Fruit fly (Drosophila melanogaster) whole organism, embryonic: ENCODE results near the gene Tbcd.

Source experiments
- Abd-B ChIP-seq: fragments of 200-800 bp; sonication (Bioruptor generic); optimal IDR thresholded peaks from 2 replicates; lab custom pipeline; 2018; ENCODE audit warnings: missing biosample characterization, mild to moderate bottlenecking, missing genetic modification characterization, moderate library complexity
- Aef1 ChIP-seq: fragments of 200-800 bp; sonication (Bioruptor generic); IDR thresholded peaks from 3 replicates; pipeline ENCODE4 v1.3.6; 2022; ENCODE audit warnings: missing biosample characterization, missing genetic modification characterization
- CG10267 ChIP-seq: fragments of 200-800 bp; sonication (Bioruptor generic); optimal IDR thresholded peaks from 2 replicates; lab custom pipeline; 2018; ENCODE audit warnings: missing biosample characterization, mild to moderate bottlenecking, missing genetic modification characterization, moderate library complexity
- CG16779 ChIP-seq: fragments of 200-800 bp; sonication (Bioruptor generic); IDR thresholded peaks from 2 replicates; pipeline ENCODE4 v1.3.6; 2022; ENCODE audit warnings: missing biosample characterization, missing genetic modification characterization
- CG17359 ChIP-seq: fragments of 200-800 bp; sonication (Bioruptor generic); optimal IDR thresholded peaks from 3 replicates; lab custom pipeline; 2018; ENCODE audit warnings: missing biosample characterization, mild to moderate bottlenecking, missing genetic modification characterization, moderate library complexity
- CG17568 ChIP-seq: fragments of 200-800 bp; sonication (Bioruptor generic); optimal IDR thresholded peaks from 2 replicates; lab custom pipeline; 2018; ENCODE audit warnings: missing biosample characterization, mild to moderate bottlenecking, missing genetic modification characterization, moderate library complexity
- CG1792 ChIP-seq: fragments of 200-800 bp; sonication (Bioruptor generic); optimal IDR thresholded peaks from 2 replicates; lab custom pipeline; 2016; ENCODE audit warnings: missing biosample characterization, missing genetic modification characterization
- CG1832 ChIP-seq: fragments of 200-800 bp; sonication (Bioruptor generic); optimal IDR thresholded peaks from 2 replicates; lab custom pipeline; 2017; ENCODE audit warnings: missing biosample characterization, mild to moderate bottlenecking, missing genetic modification characterization, inconsistent platforms
- CG18764 ChIP-seq: fragments of 200-800 bp; sonication (Bioruptor generic); optimal IDR thresholded peaks from 3 replicates; lab custom pipeline; 2016; ENCODE audit warnings: missing biosample characterization, missing genetic modification characterization
- CG2678 ChIP-seq: fragments of 200-800 bp; sonication (Bioruptor generic); optimal IDR thresholded peaks from 3 replicates; lab custom pipeline; 2019; ENCODE audit warnings: missing biosample characterization, mild to moderate bottlenecking, missing genetic modification characterization, moderate library complexity
- CG31388 ChIP-seq: fragments of 200-800 bp; sonication (Bioruptor generic); optimal IDR thresholded peaks from 2 replicates; lab custom pipeline; 2016; ENCODE audit warnings: missing biosample characterization, missing genetic modification characterization
- CG32772 ChIP-seq: fragments of 200-800 bp; sonication (Bioruptor generic); IDR thresholded peaks from 2 replicates; pipeline ENCODE4 v1.3.6; 2022; ENCODE audit warnings: missing biosample characterization, missing genetic modification characterization
- CG3281 ChIP-seq: fragments of 200-800 bp; sonication (Bioruptor generic); optimal IDR thresholded peaks from 3 replicates; lab custom pipeline; 2017; ENCODE audit warnings: missing biosample characterization, mild to moderate bottlenecking, missing genetic modification characterization
- CG3995 ChIP-seq: fragments of 200-800 bp; sonication (Bioruptor generic); optimal IDR thresholded peaks from 3 replicates; lab custom pipeline; 2016; ENCODE audit warnings: missing biosample characterization, missing genetic modification characterization
- CG4707 ChIP-seq: fragments of 200-800 bp; sonication (Bioruptor generic); optimal IDR thresholded peaks from 2 replicates; lab custom pipeline; 2018; ENCODE audit warnings: missing biosample characterization, mild to moderate bottlenecking, missing genetic modification characterization, moderate library complexity
- CG9437 ChIP-seq: fragments of 200-800 bp; sonication (Bioruptor generic); optimal IDR thresholded peaks from 2 replicates; lab custom pipeline; 2018; ENCODE audit warnings: missing biosample characterization, mild to moderate bottlenecking, missing genetic modification characterization
- Fer3 ChIP-seq: fragments of 200-800 bp; sonication (Bioruptor generic); optimal IDR thresholded peaks from 2 replicates; lab custom pipeline; 2018; ENCODE audit warnings: missing biosample characterization, mild to moderate bottlenecking, missing genetic modification characterization, moderate library complexity
- HLHmδ ChIP-seq: fragments of 200-800 bp; sonication (Bioruptor generic); optimal IDR thresholded peaks from 2 replicates; lab custom pipeline; 2018; ENCODE audit warnings: missing biosample characterization, mild to moderate bottlenecking, missing genetic modification characterization, moderate library complexity
- Hr51 ChIP-seq, 2 experiments: fragments of 200-800 bp; sonication (Bioruptor generic); optimal IDR thresholded peaks; 2 replicates in 1 of 2; 3 replicates in 1 of 2; lab custom pipeline; 2016 to 2018; ENCODE audit warnings: missing biosample characterization in 2 of 2, missing genetic modification characterization in 2 of 2, mild to moderate bottlenecking in 1 of 2, moderate library complexity in 1 of 2
- Hsf ChIP-seq: fragments of 200-800 bp; sonication (Bioruptor generic); optimal IDR thresholded peaks from 3 replicates; lab custom pipeline; 2016; ENCODE audit warnings: missing biosample characterization, missing genetic modification characterization
- Lpt ChIP-seq: fragments of >200 bp; optimal IDR thresholded peaks from 2 replicates; lab custom pipeline; 2018; ENCODE audit warnings: missing biosample characterization, missing genetic modification characterization
- MESR4 ChIP-seq: fragments of 200-800 bp; sonication (Bioruptor generic); optimal IDR thresholded peaks from 2 replicates; lab custom pipeline; 2018; ENCODE audit warnings: missing biosample characterization, mild to moderate bottlenecking, missing genetic modification characterization, moderate library complexity
- Oli ChIP-seq: fragments of 200-800 bp; sonication (Bioruptor generic); optimal IDR thresholded peaks from 2 replicates; lab custom pipeline; 2018; ENCODE audit warnings: missing biosample characterization, mild to moderate bottlenecking, missing genetic modification characterization, moderate library complexity
- Spps ChIP-seq: fragments of 200-800 bp; sonication (Bioruptor generic); optimal IDR thresholded peaks from 2 replicates; lab custom pipeline; 2018; ENCODE audit warnings: missing biosample characterization, mild to moderate bottlenecking, missing genetic modification characterization
- Ssrp ChIP-seq: fragments of 200-800 bp; sonication (Bioruptor generic); optimal IDR thresholded peaks from 2 replicates; lab custom pipeline; 2018; ENCODE audit warnings: missing biosample characterization, mild to moderate bottlenecking, missing genetic modification characterization, moderate library complexity
- Taf1 ChIP-seq: fragments of 200-800 bp; sonication (Bioruptor generic); IDR thresholded peaks from 2 replicates; pipeline ENCODE4 v1.3.6; 2022; ENCODE audit warnings: missing biosample characterization, missing genetic modification characterization
- ab ChIP-seq: fragments of 200-800 bp; sonication (Bioruptor generic); optimal IDR thresholded peaks from 2 replicates; lab custom pipeline; 2016; ENCODE audit warnings: missing biosample characterization, missing genetic modification characterization
- abd-A ChIP-seq: fragments of 200-800 bp; sonication (Bioruptor generic); optimal IDR thresholded peaks from 3 replicates; lab custom pipeline; 2019; ENCODE audit warnings: missing biosample characterization, mild to moderate bottlenecking, missing genetic modification characterization, moderate library complexity
- aop ChIP-seq: fragments of 200-800 bp; sonication (Bioruptor generic); IDR thresholded peaks from 2 replicates; pipeline ENCODE4 v1.3.6; 2022; ENCODE audit warnings: missing biosample characterization, missing genetic modification characterization
- ara ChIP-seq: fragments of 200-800 bp; sonication (Bioruptor generic); IDR thresholded peaks from 2 replicates; pipeline ENCODE4 v1.3.6; 2022; ENCODE audit warnings: missing biosample characterization, missing genetic modification characterization
- bsh ChIP-seq, 2 experiments: fragments of 200-800 bp; sonication (Bioruptor generic); optimal IDR thresholded peaks; 2 replicates each; lab custom pipeline; 2017 to 2018; ENCODE audit warnings: mild to moderate bottlenecking in 2 of 2, missing biosample characterization in 2 of 2, missing genetic modification characterization in 2 of 2, moderate library complexity in 1 of 2
- emc ChIP-seq: fragments of 200-800 bp; sonication (Bioruptor generic); optimal IDR thresholded peaks from 2 replicates; lab custom pipeline; 2016; ENCODE audit warnings: missing biosample characterization, missing genetic modification characterization
- fd102C ChIP-seq: fragments of 200-800 bp; sonication (Bioruptor generic); optimal IDR thresholded peaks from 2 replicates; lab custom pipeline; 2018; ENCODE audit warnings: missing biosample characterization, mild to moderate bottlenecking, missing genetic modification characterization, moderate library complexity
- fd64A ChIP-seq: fragments of 200-800 bp; sonication (Bioruptor generic); optimal IDR thresholded peaks from 3 replicates; lab custom pipeline; 2018; ENCODE audit warnings: missing biosample characterization, mild to moderate bottlenecking, missing genetic modification characterization
- fd96Cb ChIP-seq: fragments of 200-800 bp; sonication (Bioruptor generic); optimal IDR thresholded peaks from 2 replicates; lab custom pipeline; 2018; ENCODE audit warnings: missing biosample characterization, mild to moderate bottlenecking, missing genetic modification characterization, moderate library complexity
- grn ChIP-seq: fragments of 200-800 bp; sonication (Bioruptor generic); optimal IDR thresholded peaks from 3 replicates; lab custom pipeline; 2017; ENCODE audit warnings: missing biosample characterization, missing genetic modification characterization
- gsb ChIP-seq: fragments of 200-800 bp; sonication (Bioruptor generic); IDR thresholded peaks from 2 replicates; pipeline ENCODE4 v1.3.6; 2022; ENCODE audit warnings: missing biosample characterization, missing genetic modification characterization
- ind ChIP-seq: fragments of 200-800 bp; sonication (Bioruptor generic); optimal IDR thresholded peaks from 3 replicates; lab custom pipeline; 2016; ENCODE audit warnings: missing biosample characterization, missing genetic modification characterization
- pnt ChIP-seq: fragments of 200-800 bp; sonication (Bioruptor generic); optimal IDR thresholded peaks from 3 replicates; lab custom pipeline; 2016; ENCODE audit warnings: missing biosample characterization, missing genetic modification characterization
- ranshi ChIP-seq: fragments of 200-800 bp; sonication (Bioruptor generic); IDR thresholded peaks from 2 replicates; pipeline ENCODE4 v1.3.6; 2022; ENCODE audit warnings: missing biosample characterization, missing genetic modification characterization
- sc ChIP-seq, 3 experiments: fragments of >200 bp in 2 of 3; fragments of 200-800 bp in 1 of 3; sonication (Bioruptor generic) in 1 of 3; optimal IDR thresholded peaks; 2 replicates in 2 of 3; 3 replicates in 1 of 3; lab custom pipeline; 2017; ENCODE audit warnings: mild to moderate bottlenecking in 1 of 3, missing biosample characterization in 1 of 3, missing genetic modification characterization in 1 of 3, missing genetic modification reagents in 1 of 3
- scrt ChIP-seq: fragments of 200-800 bp; sonication (Bioruptor generic); optimal IDR thresholded peaks from 2 replicates; lab custom pipeline; 2018; ENCODE audit warnings: missing biosample characterization, mild to moderate bottlenecking, missing genetic modification characterization, moderate library complexity
- slp2 ChIP-seq: fragments of 200-800 bp; sonication (Bioruptor generic); optimal IDR thresholded peaks from 2 replicates; lab custom pipeline; 2016; ENCODE audit warnings: missing biosample characterization, missing genetic modification characterization
- sr ChIP-seq: fragments of 200-800 bp; sonication (Bioruptor generic); IDR thresholded peaks from 3 replicates; pipeline ENCODE4 v1.3.6; 2022; ENCODE audit warnings: missing biosample characterization, missing genetic modification characterization
- tna ChIP-seq: fragments of 200-800 bp; sonication (Bioruptor generic); IDR thresholded peaks from 2 replicates; pipeline ENCODE4 v1.3.6; 2022; ENCODE audit warnings: missing biosample characterization, missing genetic modification characterization; ENCODE audit not compliant: partially characterized antibody
- ttk ChIP-seq: fragments of 200-800 bp; sonication (Bioruptor generic); IDR thresholded peaks from 2 replicates; pipeline ENCODE4 v2.1.2; 2022; ENCODE audit warnings: missing biosample characterization, missing genetic modification characterization
- unc-4 ChIP-seq: fragments of 200-800 bp; sonication (Bioruptor generic); IDR thresholded peaks from 2 replicates; pipeline ENCODE4 v1.3.6; 2022; ENCODE audit warnings: missing biosample characterization, missing genetic modification characterization; ENCODE audit not compliant: partially characterized antibody
- vnd ChIP-seq: fragments of 200-800 bp; sonication (Bioruptor generic); IDR thresholded peaks from 3 replicates; pipeline ENCODE4 v1.3.6; 2022; ENCODE audit warnings: missing biosample characterization, missing genetic modification characterization; ENCODE audit not compliant: partially characterized antibody

Gene Tbcd

dm6 chr2L:2162729-2163567, 15.6 kb downstream of the Tbcd start (continued):
- TF ChIP-seq Ssrp (tag; lab: Kevin White, UChicago) (peak; percentile 19), fd64A (GFP tag; lab: Kevin White, UChicago) (no peak), aop (GFP tag; lab: Robert Waterston, UW) (peak; percentile 67; the same call in 1 of the 2 replicates), Aef1 (GFP tag; lab: Robert Waterston, UW) (no peak), CG18764 (GFP tag; lab: Kevin White, UChicago) (no peak), sr (GFP tag; lab: Robert Waterston, UW) (peak; percentile 33; the same call in 1 of the 3 replicates), bsh (GFP tag; optimal IDR thresholded peaks at IDR 0.05; lab: Kevin White, UChicago) (peak in 1 of 2 experiments; percentile 42), gsb (GFP tag; lab: Robert Waterston, UW) (no peak), pnt (GFP tag; lab: Kevin White, UChicago) (peak; percentile 23), Oli (tag; lab: Kevin White, UChicago) (no peak), ttk (GFP tag; lab: Robert Waterston, UW) (no peak), CG3995 (GFP tag; lab: Kevin White, UChicago) (no peak), Taf1 (GFP tag; lab: Robert Waterston, UW) (0 out of 2 replicates have a peak, but pooled peaks have one; percentile 5), ab (GFP tag; lab: Kevin White, UChicago) (no peak), CG10267 (tag; lab: Kevin White, UChicago) (no peak), emc (GFP tag; lab: Kevin White, UChicago) (no peak), Lpt (GFP tag; lab: Kevin White, UChicago) (no peak), CG32772 (GFP tag; lab: Robert Waterston, UW) (peak; percentile 16; the same call in 1 of the 2 replicates), CG3281 (GFP tag; lab: Kevin White, UChicago) (no peak), slp2 (GFP tag; lab: Kevin White, UChicago) (no peak), vnd (GFP tag; lab: Robert Waterston, UW) (no peak), CG4707 (GFP tag; lab: Kevin White, UChicago) (peak; percentile 5), grn (peak; percentile 86), CG1792 (GFP tag; lab: Kevin White, UChicago) (no peak), abd-A (peak; percentile 77), CG17359 (peak; percentile 30), Abd-B (GFP tag; lab: Kevin White, UChicago) (no peak), unc-4 (no peak), ara (GFP tag; lab: Robert Waterston, UW) (no peak), sc (optimal IDR thresholded peaks at IDR 0.05; lab: Kevin White, UChicago) (no peak), sc (GFP tag; optimal IDR thresholded peaks at IDR 0.05; lab: Kevin White, UChicago) (no peak), MESR4 (GFP tag; lab: Kevin White, UChicago) (no peak), HLHmδ (GFP tag; lab: Kevin White, UChicago) (no peak), Spps (tag; lab: Kevin White, UChicago) (no peak), CG16779 (GFP tag; lab: Robert Waterston, UW) (no peak), fd96Cb (peak; percentile 5), ind (GFP tag; lab: Kevin White, UChicago) (no peak), CG17568 (GFP tag; lab: Kevin White, UChicago) (no peak), scrt (GFP tag; lab: Kevin White, UChicago) (no peak), CG31388 (GFP tag; lab: Kevin White, UChicago) (no peak), Hsf (GFP tag; lab: Kevin White, UChicago) (no peak), fd102C (GFP tag; lab: Kevin White, UChicago) (no peak), CG1832 (GFP tag; lab: Kevin White, UChicago) (no peak), Fer3 (no peak), Hr51 (GFP tag; optimal IDR thresholded peaks at IDR 0.05; lab: Kevin White, UChicago) (no peak), tna (GFP tag; lab: Robert Waterston, UW) (no peak), CG2678 (tag; lab: Kevin White, UChicago) (peak; percentile 15), CG9437 (GFP tag; lab: Kevin White, UChicago) (no peak), ranshi (GFP tag; lab: Robert Waterston, UW) (0 out of 2 replicates have a peak, but pooled peaks have one; percentile 21)
